Worm (Caenorhabditis elegans) whole organism, L4 larva: ENCODE measurements around the gene ZK370.6.

ENCODE experiments used
- D1046.2 ChIP-seq: fragments of 200-800 bp; sonication (Bioruptor generic); IDR thresholded peaks from 2 replicates; pipeline ENCODE4 v1.3.6; 2022; ENCODE audit warnings: missing genetic modification characterization, missing compliant biosample characterization
- F10B5.3 ChIP-seq: sonication (generic microtip); optimal IDR thresholded peaks from 2 replicates; lab custom pipeline; 2016; ENCODE audit warnings: mild to moderate bottlenecking, missing genetic modification characterization, missing compliant biosample characterization
- F26F4.8 ChIP-seq: fragments of 200-800 bp; sonication (Bioruptor generic); conservative IDR thresholded peaks from 2 replicates; pipeline ENCODE4 v1.3.6; 2022; ENCODE audit warnings: missing genetic modification characterization, missing compliant biosample characterization
- F37D6.2 ChIP-seq: sonication (generic microtip); optimal IDR thresholded peaks from 2 replicates; lab custom pipeline; 2016; ENCODE audit warnings: mild to moderate bottlenecking, missing genetic modification characterization, missing compliant biosample characterization
- R02D3.7 ChIP-seq: fragments of 150-350 bp; sonication (generic microtip); optimal IDR thresholded peaks from 3 replicates; lab custom pipeline; 2014; ENCODE audit warnings: missing biosample characterization, missing genetic modification characterization
- Y75B8A.6 ChIP-seq: fragments of 200-800 bp; sonication (Bioruptor generic); IDR thresholded peaks from 2 replicates; pipeline ENCODE4 v1.3.6; 2022; ENCODE audit warnings: missing genetic modification reagents, missing genetic modification characterization, missing compliant biosample characterization
- ama-1 ChIP-seq: fragments of 150-350 bp; optimal IDR thresholded peaks from 2 replicates; lab custom pipeline; 2014; ENCODE audit warnings: inconsistent platforms, mixed read lengths
- arid-1 ChIP-seq: fragments of 200-800 bp; sonication (Bioruptor generic); conservative IDR thresholded peaks from 2 replicates; pipeline ENCODE4 v1.3.6; 2022; ENCODE audit warnings: missing genetic modification reagents, missing genetic modification characterization, missing compliant biosample characterization
- attf-4 ChIP-seq: sonication (generic microtip); optimal IDR thresholded peaks from 3 replicates; lab custom pipeline; 2017; ENCODE audit warnings: missing biosample characterization, missing genetic modification characterization
- ceh-20 ChIP-seq: fragments of 200-800 bp; sonication (Bioruptor generic); IDR thresholded peaks from 2 replicates; pipeline ENCODE4 v1.3.6; 2022; ENCODE audit warnings: missing genetic modification reagents, missing genetic modification characterization, missing compliant biosample characterization
- ces-1 ChIP-seq: fragments of 150-350 bp; sonication (generic microtip); optimal IDR thresholded peaks from 4 replicates; lab custom pipeline; 2014; ENCODE audit warnings: missing biosample characterization, missing genetic modification reagents, missing genetic modification characterization
- ctbp-1 ChIP-seq: fragments of 200-800 bp; sonication (Bioruptor generic); IDR thresholded peaks from 2 replicates; pipeline ENCODE4 v1.3.6; 2022; ENCODE audit warnings: missing genetic modification reagents, missing genetic modification characterization, missing compliant biosample characterization
- daf-16 ChIP-seq, 3 experiments: sonication (generic microtip); optimal IDR thresholded peaks; 2 replicates each; lab custom pipeline; 2016 to 2017; ENCODE audit warnings: missing genetic modification characterization in 3 of 3, missing genetic modification reagents in 3 of 3, mild to moderate bottlenecking in 2 of 3, missing compliant biosample characterization in 2 of 3, missing biosample characterization in 1 of 3, moderate library complexity in 1 of 3
- dmd-6 ChIP-seq: fragments of 200-800 bp; sonication (Bioruptor generic); IDR thresholded peaks from 2 replicates; pipeline ENCODE4 v1.3.6; 2022; ENCODE audit warnings: missing genetic modification reagents, missing genetic modification characterization, missing compliant biosample characterization
- dpl-1 ChIP-seq: fragments of 150-350 bp; optimal IDR thresholded peaks from 2 replicates; lab custom pipeline; 2014; ENCODE audit warnings: missing biosample characterization, missing genetic modification reagents, missing genetic modification characterization
- duxl-1 ChIP-seq: sonication (generic microtip); optimal IDR thresholded peaks from 2 replicates; lab custom pipeline; 2016; ENCODE audit warnings: mild to moderate bottlenecking, missing genetic modification characterization, moderate library complexity, missing compliant biosample characterization; ENCODE audit not compliant: poor library complexity
- dve-1 ChIP-seq: sonication (generic microtip); optimal IDR thresholded peaks from 2 replicates; lab custom pipeline; 2017; ENCODE audit warnings: antibody characterized with exemption, mild to moderate bottlenecking, missing genetic modification characterization, missing compliant biosample characterization; ENCODE audit not compliant: insufficient read depth
- egl-27 ChIP-seq: sonication (generic microtip); optimal IDR thresholded peaks from 3 replicates; lab custom pipeline; 2017; ENCODE audit warnings: missing biosample characterization, missing genetic modification reagents, missing genetic modification characterization
- fkh-10 ChIP-seq: fragments of 150-350 bp; optimal IDR thresholded peaks from 2 replicates; lab custom pipeline; 2014; ENCODE audit warnings: missing biosample characterization, missing genetic modification reagents, missing genetic modification characterization
- hlh-30 ChIP-seq: sonication (generic microtip); optimal IDR thresholded peaks from 2 replicates; lab custom pipeline; 2017; ENCODE audit warnings: antibody characterized with exemption, mild to moderate bottlenecking, missing genetic modification characterization, missing compliant biosample characterization; ENCODE audit not compliant: insufficient read depth
- lim-7 ChIP-seq: fragments of 200-800 bp; sonication (Bioruptor generic); IDR thresholded peaks from 2 replicates; pipeline ENCODE4 v1.3.6; 2022; ENCODE audit warnings: missing genetic modification characterization, missing compliant biosample characterization
- lin-15B ChIP-seq: fragments of 150-350 bp; sonication (generic microtip); optimal IDR thresholded peaks from 3 replicates; lab custom pipeline; 2014; ENCODE audit warnings: missing biosample characterization, missing genetic modification characterization
- madf-9 ChIP-seq: fragments of 200-800 bp; sonication (Bioruptor generic); conservative IDR thresholded peaks from 2 replicates; pipeline ENCODE4 v1.3.6; 2022; ENCODE audit warnings: missing genetic modification reagents, missing genetic modification characterization, missing compliant biosample characterization
- mxl-3 ChIP-seq: fragments of 200-800 bp; sonication (Bioruptor generic); optimal IDR thresholded peaks from 2 replicates; lab custom pipeline; 2018; ENCODE audit warnings: mild to moderate bottlenecking, missing genetic modification characterization, missing compliant biosample characterization
- nhr-10 ChIP-seq: fragments of 150-350 bp; optimal IDR thresholded peaks from 2 replicates; lab custom pipeline; 2014; ENCODE audit warnings: missing biosample characterization, missing genetic modification characterization
- nhr-11 ChIP-seq: fragments of 150-350 bp; optimal IDR thresholded peaks from 2 replicates; lab custom pipeline; 2014; ENCODE audit warnings: missing biosample characterization, missing genetic modification characterization
- nhr-237 ChIP-seq: sonication (generic microtip); optimal IDR thresholded peaks from 2 replicates; lab custom pipeline; 2017; ENCODE audit warnings: missing biosample characterization, missing genetic modification characterization
- nhr-25 ChIP-seq: sonication (generic microtip); optimal IDR thresholded peaks from 2 replicates; lab custom pipeline; 2017; ENCODE audit warnings: missing genetic modification characterization, mild to moderate bottlenecking, missing compliant biosample characterization, antibody characterized with exemption, moderate library complexity, borderline replicate concordance; ENCODE audit not compliant: insufficient read depth
- nhr-28 ChIP-seq: fragments of 150-350 bp; optimal IDR thresholded peaks from 2 replicates; lab custom pipeline; 2014; ENCODE audit warnings: missing biosample characterization, missing genetic modification characterization
- nhr-6 ChIP-seq: fragments of 150-350 bp; optimal IDR thresholded peaks from 2 replicates; lab custom pipeline; 2014; ENCODE audit warnings: missing biosample characterization, missing genetic modification characterization
- nhr-76 ChIP-seq: fragments of 150-350 bp; optimal IDR thresholded peaks from 2 replicates; lab custom pipeline; 2014; ENCODE audit warnings: missing biosample characterization, missing genetic modification characterization
- nhr-77 ChIP-seq: fragments of 150-350 bp; optimal IDR thresholded peaks from 2 replicates; lab custom pipeline; 2014; ENCODE audit warnings: missing biosample characterization, missing genetic modification characterization
- pha-4 ChIP-seq, 2 experiments: fragments of 150-350 bp in 1 of 2; fragments of 200-800 bp in 1 of 2; sonication (Bioruptor generic) in 1 of 2; IDR thresholded peaks in 1 of 2; optimal IDR thresholded peaks in 1 of 2; 2 replicates each; pipeline versions ENCODE4 v1.3.6 to Lab custom; 2014 to 2022; ENCODE audit warnings: missing genetic modification characterization in 2 of 2, missing genetic modification reagents in 2 of 2, missing biosample characterization in 1 of 2, missing compliant biosample characterization in 1 of 2
- rbr-2 ChIP-seq: sonication (generic microtip); optimal IDR thresholded peaks from 2 replicates; lab custom pipeline; 2016; ENCODE audit warnings: missing genotype, missing genetic modification characterization, missing compliant biosample characterization
- saeg-2 ChIP-seq: fragments of 200-800 bp; sonication (Bioruptor generic); IDR thresholded peaks from 2 replicates; pipeline ENCODE4 v1.3.6; 2022; ENCODE audit warnings: missing genetic modification reagents, missing genetic modification characterization, missing compliant biosample characterization
- sdz-12 ChIP-seq: fragments of 200-800 bp; sonication (Bioruptor generic); optimal IDR thresholded peaks from 2 replicates; lab custom pipeline; 2018; ENCODE audit warnings: mild to moderate bottlenecking, missing genetic modification characterization, missing compliant biosample characterization
- snpc-1.2 ChIP-seq: fragments of 200-800 bp; sonication (Bioruptor generic); IDR thresholded peaks from 2 replicates; pipeline ENCODE4 v1.3.6; 2022; ENCODE audit warnings: missing genetic modification reagents, missing genetic modification characterization, missing compliant biosample characterization
- spr-3 ChIP-seq: fragments of 200-800 bp; sonication (Bioruptor generic); optimal IDR thresholded peaks from 2 replicates; lab custom pipeline; 2018; ENCODE audit warnings: mild to moderate bottlenecking, missing genetic modification characterization, missing compliant biosample characterization
- tag-97 ChIP-seq: fragments of 200-800 bp; sonication (Bioruptor generic); IDR thresholded peaks from 2 replicates; pipeline ENCODE4 v1.3.6; 2022; ENCODE audit warnings: missing genetic modification characterization, missing compliant biosample characterization
- unc-39 ChIP-seq: sonication (generic microtip); optimal IDR thresholded peaks from 2 replicates; lab custom pipeline; 2017; ENCODE audit warnings: missing biosample characterization, missing genetic modification characterization
- vab-7 ChIP-seq: fragments of 200-800 bp; sonication (Bioruptor generic); IDR thresholded peaks from 2 replicates; pipeline ENCODE4 v1.3.6; 2022; ENCODE audit warnings: missing genetic modification reagents, missing genetic modification characterization, missing compliant biosample characterization
- zag-1 ChIP-seq: fragments of 150-350 bp; optimal IDR thresholded peaks from 2 replicates; lab custom pipeline; 2014; ENCODE audit warnings: missing biosample characterization, missing genetic modification characterization
- zfp-2 ChIP-seq: sonication (generic microtip); optimal IDR thresholded peaks from 2 replicates; lab custom pipeline; 2016; ENCODE audit warnings: mild to moderate bottlenecking, missing genetic modification characterization, missing compliant biosample characterization
- ztf-11 ChIP-seq: fragments of 150-350 bp; optimal IDR thresholded peaks from 2 replicates; lab custom pipeline; 2014; ENCODE audit warnings: missing biosample characterization, missing genetic modification characterization
- ztf-7 ChIP-seq: fragments of 150-350 bp; optimal IDR thresholded peaks from 2 replicates; lab custom pipeline; 2014; ENCODE audit warnings: missing biosample characterization, missing genetic modification characterization

The ZK370.6 gene

ce11 chrIII:8739126-8739525 lies 4.5 kb downstream of the ZK370.6 start (continued):
- no peak for TF ChIP-seq snpc-1.2 (GFP tag; lab: Robert Waterston, UW)
- TF ChIP-seq ztf-11 (tag; lab: Kevin White, UChicago), result no peak
- TF ChIP-seq zfp-2 (tag; lab: Kevin White, UChicago), result no peak
- TF ChIP-seq, all 104 proteins: peak for 28

- TF ChIP-seq nhr-6 (no peak), lim-7 (GFP tag; lab: Robert Waterston, UW) (no peak), sdz-12 (GFP tag; lab: Kevin White, UChicago) (no peak), nhr-76 (tag; lab: Kevin White, UChicago) (no peak), nhr-28 (tag; lab: Kevin White, UChicago) (no peak), F10B5.3 (no peak), zag-1 (tag; lab: Kevin White, UChicago) (no peak), egl-27 (tag; lab: Kevin White, UChicago) (no peak), ama-1 (lab: Kevin White, UChicago) (no peak), nhr-11 (no peak), arid-1 (no peak), hlh-30 (tag; lab: Kevin White, UChicago) (no peak), mxl-3 (GFP tag; lab: Kevin White, UChicago) (no peak), daf-16 (GFP tag; optimal IDR thresholded peaks at IDR 0.05; lab: Kevin White, UChicago) (no peak), daf-16 (tag; optimal IDR thresholded peaks at IDR 0.05; lab: Kevin White, UChicago) (no peak), F26F4.8 (GFP tag; lab: Robert Waterston, UW) (no peak), nhr-10 (tag; lab: Kevin White, UChicago) (no peak), dve-1 (no peak), F37D6.2 (tag; lab: Kevin White, UChicago) (no peak), ceh-20 (no peak), R02D3.7 (tag; lab: Kevin White, UChicago) (no peak)
Measured at ce11 chrIII:8738289-8738688, 5.4 kb downstream of the ZK370.6 start.

- TF ChIP-seq nhr-237 (tag; lab: Kevin White, UChicago), result no peak
- TF ChIP-seq ctbp-1 (GFP tag; lab: Robert Waterston, UW), result no peak
- no peak for TF ChIP-seq nhr-77 (tag; lab: Kevin White, UChicago)
- peak; percentile 31 for TF ChIP-seq fkh-10 (GFP tag; lab: Kevin White, UChicago)
Measured at ce11 chrIII:8737391-8737790, 6.3 kb downstream of the ZK370.6 start.

DNA sequence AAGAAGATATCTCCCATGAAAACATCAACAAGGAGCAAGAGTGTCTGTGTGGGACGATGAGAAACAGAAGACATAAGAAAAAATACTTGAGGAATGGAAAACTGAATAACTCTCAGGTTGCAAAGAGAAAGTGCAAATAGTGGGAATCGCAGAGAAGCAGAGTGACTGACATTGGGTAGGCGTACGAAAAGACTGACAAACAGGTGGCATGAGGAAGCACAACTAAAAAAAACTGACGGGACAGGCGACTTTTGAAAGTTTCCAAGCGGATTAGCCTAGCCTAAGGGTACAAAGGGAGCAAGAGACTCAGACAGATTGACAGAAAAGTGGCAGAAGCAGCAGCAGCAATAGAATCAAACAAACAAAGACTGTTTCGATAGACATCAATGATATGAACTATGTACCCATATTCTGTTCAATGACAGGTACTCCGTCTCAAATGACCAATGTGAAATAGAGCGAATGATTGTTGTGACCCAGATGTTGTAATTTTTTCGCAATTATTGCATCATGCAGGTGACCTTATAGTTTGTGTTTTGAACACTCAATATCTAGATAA lies 9.2 kb downstream of the ZK370.6 start:
- peak; percentile 79 for TF ChIP-seq ztf-7
- TF ChIP-seq dmd-6 (GFP tag; lab: Robert Waterston, UW), result peak; percentile 79
- TF ChIP-seq duxl-1 (tag; lab: Kevin White, UChicago), result no peak
- peak; percentile 52 for TF ChIP-seq nhr-28 (tag; lab: Kevin White, UChicago)
- peak; percentile 12 to 92 for TF ChIP-seq daf-16 (GFP tag; optimal IDR thresholded peaks at IDR 0.05; lab: Kevin White, UChicago)
- peak; percentile 27 for TF ChIP-seq daf-16 (tag; optimal IDR thresholded peaks at IDR 0.05; lab: Kevin White, UChicago)
- no peak for TF ChIP-seq ama-1 (lab: Kevin White, UChicago)
- no peak for TF ChIP-seq attf-4 (tag; lab: Kevin White, UChicago)
- TF ChIP-seq Y75B8A.6, result no peak
- TF ChIP-seq tag-97 (GFP tag; lab: Robert Waterston, UW), result no peak
- no peak for TF ChIP-seq spr-3
- no peak for TF ChIP-seq unc-39 (tag; lab: Kevin White, UChicago)
- 0 out of 2 replicates have a peak, but pooled peaks have one; percentile 19 for TF ChIP-seq vab-7 (GFP tag; lab: Robert Waterston, UW)
- no peak for TF ChIP-seq D1046.2
- 0 out of 2 replicates have a peak, but pooled peaks have one; percentile 67 for TF ChIP-seq saeg-2 (GFP tag; lab: Robert Waterston, UW)
- peak; percentile 14 for TF ChIP-seq nhr-11
- no peak for TF ChIP-seq ces-1 (GFP tag; lab: Kevin White, UChicago)
- peak; percentile 36 for TF ChIP-seq nhr-25 (tag; lab: Kevin White, UChicago)
- TF ChIP-seq pha-4 (GFP tag; IDR thresholded peaks at IDR 0.05; lab: Robert Waterston, UW), result no peak
- TF ChIP-seq pha-4 (tag; optimal IDR thresholded peaks at IDR 0.05; lab: Kevin White, UChicago), result peak; percentile 11
- peak; percentile 24 for TF ChIP-seq rbr-2
- no peak for TF ChIP-seq lin-15B (tag; lab: Kevin White, UChicago)
- TF ChIP-seq madf-9 (GFP tag; lab: Robert Waterston, UW), result no peak
- TF ChIP-seq dpl-1 (GFP tag; lab: Kevin White, UChicago), result no peak
